Worm (Caenorhabditis elegans) whole organism, mixed stage, embryonic: ENCODE data around the gene osm-5.

Source experiments
- M03D4.4 ChIP-seq: sonication (generic microtip); optimal IDR thresholded peaks from 2 replicates; lab custom pipeline; 2017; ENCODE audit warnings: mild to moderate bottlenecking, missing genetic modification characterization, missing compliant biosample characterization
- ceh-39 ChIP-seq: fragments of 150-350 bp; optimal IDR thresholded peaks from 2 replicates; lab custom pipeline; 2014; ENCODE audit warnings: missing biosample characterization, missing genetic modification characterization
- ceh-83 ChIP-seq: fragments of 200-800 bp; sonication (Bioruptor generic); optimal IDR thresholded peaks from 2 replicates; lab custom pipeline; 2018; ENCODE audit warnings: mild to moderate bottlenecking, missing genetic modification characterization, missing compliant biosample characterization
- ces-1 ChIP-seq: fragments of 150-350 bp; optimal IDR thresholded peaks from 2 replicates; lab custom pipeline; 2014; ENCODE audit warnings: missing biosample characterization, missing genetic modification reagents, missing genetic modification characterization
- cnd-1 ChIP-seq: fragments of 200-800 bp; sonication (Bioruptor generic); optimal IDR thresholded peaks from 2 replicates; lab custom pipeline; 2018; ENCODE audit warnings: mild to moderate bottlenecking, missing genetic modification characterization, missing compliant biosample characterization
- elt-1 ChIP-seq: sonication (generic microtip); optimal IDR thresholded peaks from 2 replicates; lab custom pipeline; 2017; ENCODE audit warnings: missing genetic modification characterization, mild to moderate bottlenecking, missing compliant biosample characterization, antibody characterized with exemption, moderate library complexity, borderline replicate concordance; ENCODE audit not compliant: insufficient read depth
- lin-13 ChIP-seq: fragments of 150-350 bp; optimal IDR thresholded peaks from 2 replicates; lab custom pipeline; 2014; ENCODE audit warnings: missing biosample characterization, missing genetic modification characterization
- nhr-76 ChIP-seq: sonication (generic microtip); optimal IDR thresholded peaks from 2 replicates; lab custom pipeline; 2017; ENCODE audit warnings: missing biosample characterization, missing genetic modification characterization
- sem-2 ChIP-seq: fragments of 200-800 bp; sonication (Bioruptor generic); optimal IDR thresholded peaks from 2 replicates; lab custom pipeline; 2018; ENCODE audit warnings: mild to moderate bottlenecking, missing genetic modification characterization, missing compliant biosample characterization
- snpc-4 ChIP-seq: fragments of 150-350 bp; optimal IDR thresholded peaks from 2 replicates; lab custom pipeline; 2014; ENCODE audit warnings: missing biosample characterization, missing genetic modification characterization
- unc-62 ChIP-seq: fragments of 150-350 bp; optimal IDR thresholded peaks from 2 replicates; lab custom pipeline; 2014; ENCODE audit warnings: missing biosample characterization, missing genetic modification reagents, missing genetic modification characterization
- zip-8 ChIP-seq: fragments of 150-350 bp; optimal IDR thresholded peaks from 2 replicates; lab custom pipeline; 2014; ENCODE audit warnings: missing biosample characterization, missing genetic modification characterization
- ztf-11 ChIP-seq: fragments of 150-350 bp; optimal IDR thresholded peaks from 2 replicates; lab custom pipeline; 2014; ENCODE audit warnings: missing biosample characterization, missing genetic modification characterization

DNA sequence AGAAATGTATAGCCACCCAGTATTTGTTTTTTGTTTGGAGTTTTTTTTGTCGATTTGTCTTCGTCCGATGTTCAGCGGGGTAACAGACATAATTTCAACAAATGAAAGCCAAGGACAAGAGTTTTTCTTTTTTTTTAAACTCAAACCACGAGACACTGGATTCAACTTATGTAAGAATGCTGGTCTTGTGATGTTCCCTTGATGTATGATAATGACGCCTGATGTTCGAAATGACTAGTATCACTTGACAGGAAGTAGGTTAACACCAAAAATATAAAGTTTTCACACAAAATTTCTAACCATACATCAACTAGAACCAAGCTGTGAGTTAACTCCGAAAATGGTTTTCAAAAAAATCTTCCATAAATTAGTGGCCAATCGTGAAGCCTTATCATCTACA, 13.9 kb upstream of the osm-5 start:
- no peak for TF ChIP-seq ces-1
- TF ChIP-seq snpc-4 (tag; lab: Kevin White, UChicago), result no peak
- no peak for TF ChIP-seq lin-13 (tag; lab: Kevin White, UChicago)
- TF ChIP-seq unc-62 (GFP tag; lab: Kevin White, UChicago), result no peak
- TF ChIP-seq cnd-1 (tag; lab: Kevin White, UChicago), result no peak
- TF ChIP-seq elt-1 (tag; lab: Kevin White, UChicago), result no peak
- no peak for TF ChIP-seq ceh-39
- TF ChIP-seq nhr-76 (tag; lab: Kevin White, UChicago), result no peak
- TF ChIP-seq ceh-83, result no peak
- TF ChIP-seq sem-2 (GFP tag; lab: Kevin White, UChicago), result no peak
- no peak for TF ChIP-seq ztf-11 (tag; lab: Kevin White, UChicago)
- TF ChIP-seq zip-8 (tag; lab: Kevin White, UChicago), result no peak
- no peak for TF ChIP-seq M03D4.4 (tag; lab: Kevin White, UChicago)
